Fruit fly (Drosophila melanogaster) whole organism, embryonic: ENCODE results near the gene CG17207.

ENCODE experiments used
- BEAF-32 ChIP-seq: fragments of 200-800 bp; sonication (Bioruptor generic); optimal IDR thresholded peaks from 3 replicates; lab custom pipeline; 2017; ENCODE audit warnings: missing biosample characterization, missing genetic modification characterization, mild to moderate bottlenecking, moderate library complexity, missing genetic modification reagents
- CG12219 ChIP-seq: fragments of 200-800 bp; sonication (Bioruptor generic); optimal IDR thresholded peaks from 3 replicates; lab custom pipeline; 2018; ENCODE audit warnings: missing biosample characterization, mild to moderate bottlenecking, missing genetic modification characterization
- CG12769 ChIP-seq: fragments of 200-800 bp; sonication (Bioruptor generic); optimal IDR thresholded peaks from 2 replicates; lab custom pipeline; 2019; ENCODE audit warnings: missing biosample characterization, mild to moderate bottlenecking, missing genetic modification characterization, moderate library complexity
- CG14860 ChIP-seq: fragments of 200-800 bp; sonication (Bioruptor generic); IDR thresholded peaks from 3 replicates; pipeline ENCODE4 v1.3.6; 2022; ENCODE audit warnings: missing biosample characterization, missing genetic modification characterization; ENCODE audit not compliant: partially characterized antibody
- CG15514 ChIP-seq: fragments of 200-800 bp; sonication (Bioruptor generic); optimal IDR thresholded peaks from 3 replicates; lab custom pipeline; 2017; ENCODE audit warnings: missing biosample characterization, missing genetic modification characterization, mild to moderate bottlenecking, moderate library complexity, missing genetic modification reagents
- CG15601 ChIP-seq: fragments of 200-800 bp; sonication (Bioruptor generic); optimal IDR thresholded peaks from 3 replicates; lab custom pipeline; 2019; ENCODE audit warnings: missing biosample characterization, mild to moderate bottlenecking, missing genetic modification characterization, moderate library complexity
- CG1602 ChIP-seq: fragments of 200-800 bp; sonication (Bioruptor generic); optimal IDR thresholded peaks from 3 replicates; lab custom pipeline; 2016; ENCODE audit warnings: missing biosample characterization, missing genetic modification characterization
- CG2116 ChIP-seq: fragments of 200-800 bp; sonication (Bioruptor generic); optimal IDR thresholded peaks from 3 replicates; lab custom pipeline; 2018; ENCODE audit warnings: missing biosample characterization, mild to moderate bottlenecking, missing genetic modification characterization
- CG2129 ChIP-seq: fragments of 200-800 bp; sonication (Bioruptor generic); IDR thresholded peaks from 2 replicates; pipeline ENCODE4 v1.3.6; 2022; ENCODE audit warnings: missing biosample characterization, missing genetic modification characterization; ENCODE audit not compliant: partially characterized antibody
- CG2678 ChIP-seq: fragments of 200-800 bp; sonication (Bioruptor generic); optimal IDR thresholded peaks from 3 replicates; lab custom pipeline; 2019; ENCODE audit warnings: missing biosample characterization, mild to moderate bottlenecking, missing genetic modification characterization, moderate library complexity
- CG32532 ChIP-seq: fragments of 200-800 bp; sonication (Bioruptor generic); IDR thresholded peaks from 2 replicates; pipeline ENCODE4 v1.3.6; 2022; ENCODE audit warnings: missing biosample characterization, missing genetic modification characterization
- CG43689 ChIP-seq: fragments of 200-800 bp; sonication (Bioruptor generic); IDR thresholded peaks from 2 replicates; pipeline ENCODE4 v1.3.6; 2022; ENCODE audit warnings: missing biosample characterization, missing genetic modification characterization
- CG5245 ChIP-seq: fragments of 200-800 bp; sonication (Bioruptor generic); optimal IDR thresholded peaks from 3 replicates; lab custom pipeline; 2016; ENCODE audit warnings: missing biosample characterization, missing genetic modification characterization
- CG7556 ChIP-seq: fragments of 200-800 bp; sonication (Bioruptor generic); optimal IDR thresholded peaks from 2 replicates; lab custom pipeline; 2017; ENCODE audit warnings: missing biosample characterization, mild to moderate bottlenecking, missing genetic modification characterization
- CG9609 ChIP-seq: fragments of 200-800 bp; sonication (Bioruptor generic); optimal IDR thresholded peaks from 3 replicates; lab custom pipeline; 2016; ENCODE audit warnings: missing biosample characterization, missing genetic modification characterization
- CG9797 ChIP-seq: fragments of 200-800 bp; sonication (Bioruptor generic); optimal IDR thresholded peaks from 3 replicates; lab custom pipeline; 2018; ENCODE audit warnings: missing biosample characterization, mild to moderate bottlenecking, missing genetic modification characterization
- Camta ChIP-seq: fragments of 200-800 bp; sonication (Bioruptor generic); optimal IDR thresholded peaks from 2 replicates; lab custom pipeline; 2016; ENCODE audit warnings: missing biosample characterization, missing genetic modification characterization
- Dp ChIP-seq: fragments of 200-800 bp; sonication (Bioruptor generic); optimal IDR thresholded peaks from 2 replicates; lab custom pipeline; 2018; ENCODE audit warnings: missing biosample characterization, mild to moderate bottlenecking, missing genetic modification characterization, moderate library complexity
- E2f2 ChIP-seq: fragments of 200-800 bp; sonication (Bioruptor generic); IDR thresholded peaks from 2 replicates; pipeline ENCODE4 v1.3.6; 2022; ENCODE audit warnings: missing biosample characterization, missing genetic modification characterization
- Fer1 ChIP-seq: fragments of 200-800 bp; sonication (Bioruptor generic); optimal IDR thresholded peaks from 2 replicates; lab custom pipeline; 2017; ENCODE audit warnings: missing biosample characterization, mild to moderate bottlenecking, missing genetic modification characterization
- HmgD ChIP-seq: fragments of 200-800 bp; sonication (Bioruptor generic); optimal IDR thresholded peaks from 3 replicates; lab custom pipeline; 2016; ENCODE audit warnings: missing biosample characterization, missing genetic modification characterization
- MESR4 ChIP-seq: fragments of 200-800 bp; sonication (Bioruptor generic); optimal IDR thresholded peaks from 2 replicates; lab custom pipeline; 2018; ENCODE audit warnings: missing biosample characterization, mild to moderate bottlenecking, missing genetic modification characterization, moderate library complexity
- Med ChIP-seq: fragments of 200-800 bp; sonication (Bioruptor generic); peaks from one replicate; lab custom pipeline; 2016; ENCODE audit warnings: missing biosample characterization, missing genetic modification characterization, mild to moderate bottlenecking, inconsistent platforms, moderate library complexity
- Sry-δ ChIP-seq: fragments of 200-800 bp; sonication (Bioruptor generic); optimal IDR thresholded peaks from 2 replicates; lab custom pipeline; 2016; ENCODE audit warnings: missing biosample characterization, missing genetic modification characterization
- Stat92E ChIP-seq, 3 experiments: fragments of >200 bp in 2 of 3; fragments of 200-800 bp in 1 of 3; sonication (Bioruptor generic) in 1 of 3; optimal IDR thresholded peaks; 2 replicates each; lab custom pipeline; 2017 to 2019; ENCODE audit warnings: missing biosample characterization in 3 of 3, missing genetic modification characterization in 3 of 3, mild to moderate bottlenecking in 1 of 3, moderate library complexity in 1 of 3
- bbx ChIP-seq: fragments of 200-800 bp; sonication (Bioruptor generic); IDR thresholded peaks from 2 replicates; pipeline ENCODE4 v1.3.6; 2022; ENCODE audit warnings: missing biosample characterization, missing genetic modification characterization; ENCODE audit not compliant: partially characterized antibody
- crc ChIP-seq: fragments of 200-800 bp; sonication (Bioruptor generic); optimal IDR thresholded peaks from 2 replicates; lab custom pipeline; 2016; ENCODE audit warnings: missing biosample characterization, missing genetic modification characterization
- croc ChIP-seq: fragments of 200-800 bp; sonication (Bioruptor generic); conservative IDR thresholded peaks from 3 replicates; pipeline ENCODE4 v1.3.6; 2022; ENCODE audit warnings: missing biosample characterization, missing genetic modification characterization
- dm ChIP-seq: fragments of 200-800 bp; sonication (Bioruptor generic); optimal IDR thresholded peaks from 3 replicates; lab custom pipeline; 2016; ENCODE audit warnings: missing biosample characterization, missing genetic modification characterization
- gcm2 ChIP-seq: fragments of 200-800 bp; sonication (Bioruptor generic); optimal IDR thresholded peaks from 2 replicates; lab custom pipeline; 2016; ENCODE audit warnings: missing biosample characterization, missing genetic modification characterization
- gsb-n ChIP-seq: fragments of 200-800 bp; sonication (Bioruptor generic); optimal IDR thresholded peaks from 3 replicates; lab custom pipeline; 2018; ENCODE audit warnings: missing biosample characterization, mild to moderate bottlenecking, missing genetic modification characterization
- hkb ChIP-seq, 2 experiments: fragments of 200-800 bp in 1 of 2; fragments of >200 bp in 1 of 2; sonication (Bioruptor generic) in 1 of 2; IDR thresholded peaks in 1 of 2; optimal IDR thresholded peaks in 1 of 2; 2 replicates each; pipeline versions ENCODE4 v1.3.6 to Lab custom; 2017 to 2022; ENCODE audit warnings: missing biosample characterization in 1 of 2, missing genetic modification characterization in 1 of 2
- jigr1 ChIP-seq: fragments of 200-800 bp; sonication (Bioruptor generic); IDR thresholded peaks from 3 replicates; pipeline ENCODE4 v1.3.6; 2022; ENCODE audit warnings: missing biosample characterization, missing genetic modification characterization
- kni ChIP-seq: fragments of 200-800 bp; sonication (Bioruptor generic); optimal IDR thresholded peaks from 3 replicates; lab custom pipeline; 2017; ENCODE audit warnings: mild to moderate bottlenecking, missing biosample characterization, missing genetic modification reagents, missing genetic modification characterization
- lilli ChIP-seq: fragments of 200-800 bp; sonication (Bioruptor generic); optimal IDR thresholded peaks from 3 replicates; lab custom pipeline; 2016; ENCODE audit warnings: missing biosample characterization, missing genetic modification characterization
- mld ChIP-seq: fragments of 200-800 bp; sonication (Bioruptor generic); IDR thresholded peaks from 3 replicates; pipeline ENCODE4 v1.3.6; 2022; ENCODE audit warnings: missing biosample characterization, missing genetic modification characterization; ENCODE audit not compliant: partially characterized antibody
- nau ChIP-seq: fragments of 200-800 bp; sonication (Bioruptor generic); optimal IDR thresholded peaks from 3 replicates; lab custom pipeline; 2017; ENCODE audit warnings: missing biosample characterization, mild to moderate bottlenecking, missing genetic modification characterization, missing genetic modification reagents
- nerfin-2 ChIP-seq: fragments of 200-800 bp; sonication (Bioruptor generic); IDR thresholded peaks from 2 replicates; pipeline ENCODE4 v1.3.6; 2022; ENCODE audit warnings: missing biosample characterization, missing genetic modification characterization; ENCODE audit not compliant: partially characterized antibody
- onecut ChIP-seq: fragments of 200-800 bp; sonication (Bioruptor generic); IDR thresholded peaks from 2 replicates; pipeline ENCODE4 v1.3.6; 2022; ENCODE audit warnings: missing biosample characterization, missing genetic modification characterization
- pan ChIP-seq, 4 experiments: fragments of >200 bp in 3 of 4; fragments of 200-800 bp in 1 of 4; sonication (Bioruptor generic) in 1 of 4; optimal IDR thresholded peaks in 3 of 4; IDR thresholded peaks in 1 of 4; 2 replicates each; pipeline versions ENCODE4 v1.3.6 to Lab custom; 2017 to 2022; ENCODE audit warnings: missing biosample characterization in 2 of 4, missing genetic modification characterization in 2 of 4, mixed read lengths in 1 of 4
- rib ChIP-seq: fragments of 200-800 bp; sonication (Bioruptor generic); IDR thresholded peaks from 2 replicates; pipeline ENCODE4 v1.3.6; 2022; ENCODE audit warnings: missing biosample characterization, missing genetic modification characterization
- sr ChIP-seq: fragments of 200-800 bp; sonication (Bioruptor generic); IDR thresholded peaks from 3 replicates; pipeline ENCODE4 v1.3.6; 2022; ENCODE audit warnings: missing biosample characterization, missing genetic modification characterization
- toy ChIP-seq: fragments of 200-800 bp; sonication (Bioruptor generic); IDR thresholded peaks from 2 replicates; pipeline ENCODE4 v1.3.6; 2022; ENCODE audit warnings: missing biosample characterization, missing genetic modification characterization
- twi ChIP-seq: fragments of 200-800 bp; optimal IDR thresholded peaks from 2 replicates; lab custom pipeline; 2019; ENCODE audit warnings: missing biosample characterization, mild to moderate bottlenecking, missing genetic modification characterization, moderate library complexity
- vnd ChIP-seq: fragments of 200-800 bp; sonication (Bioruptor generic); IDR thresholded peaks from 3 replicates; pipeline ENCODE4 v1.3.6; 2022; ENCODE audit warnings: missing biosample characterization, missing genetic modification characterization; ENCODE audit not compliant: partially characterized antibody
- yki ChIP-seq: fragments of >200 bp; optimal IDR thresholded peaks from 3 replicates; lab custom pipeline; 2018
- zen2 ChIP-seq: fragments of 200-800 bp; sonication (Bioruptor generic); IDR thresholded peaks from 3 replicates; pipeline ENCODE4 v1.3.6; 2022; ENCODE audit warnings: missing biosample characterization, missing genetic modification characterization; ENCODE audit not compliant: partially characterized antibody
- zf30C ChIP-seq: fragments of 200-800 bp; sonication (Bioruptor generic); optimal IDR thresholded peaks from 3 replicates; lab custom pipeline; 2018; ENCODE audit warnings: missing biosample characterization, mild to moderate bottlenecking, missing genetic modification characterization

Gene CG17207

DNA sequence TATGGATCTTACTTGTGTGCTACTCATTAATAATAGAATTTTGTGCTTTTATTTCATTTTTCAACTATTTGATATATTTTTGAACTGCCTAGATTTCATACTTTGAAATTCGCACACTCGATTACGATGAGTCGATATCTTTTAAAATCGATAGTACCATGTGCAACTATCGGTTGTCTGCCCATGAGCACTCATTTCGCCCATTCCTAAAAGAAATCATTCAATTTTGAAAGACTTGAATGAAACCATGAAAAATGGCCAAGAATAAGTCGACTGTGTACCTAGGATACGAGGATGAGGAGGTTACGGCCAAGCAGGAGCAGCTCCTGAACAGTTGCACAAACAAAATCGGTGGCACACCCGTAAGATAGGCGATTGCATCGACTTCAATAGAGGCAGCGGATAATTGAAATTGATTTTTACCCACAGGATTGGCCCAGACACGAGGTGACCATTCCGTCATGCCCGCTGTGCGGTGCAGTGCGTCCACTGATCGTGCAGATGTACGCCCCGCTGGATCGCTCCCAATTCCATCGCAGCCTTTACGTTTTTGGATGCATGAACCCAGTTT is 17.5 kb upstream of the CG17207 start, which contains the start of gene trus (continued):
- TF ChIP-seq CG15514 (GFP tag; lab: Kevin White, UChicago) (peak; percentile 46), zen2 (GFP tag; lab: Robert Waterston, UW) (peak; percentile 85), CG9797 (GFP tag; lab: Kevin White, UChicago) (no peak), sr (GFP tag; lab: Robert Waterston, UW) (no peak), crc (GFP tag; lab: Kevin White, UChicago) (no peak), E2f2 (peak; percentile 91), Med (peak; percentile 35), Fer1 (GFP tag; lab: Kevin White, UChicago) (peak; percentile 13), Camta (GFP tag; lab: Kevin White, UChicago) (no peak), Dp (GFP tag; lab: Kevin White, UChicago) (peak; percentile 87), yki (lab: Kevin White, UChicago) (no peak), CG15601 (tag; lab: Kevin White, UChicago) (peak; percentile 89), croc (GFP tag; lab: Robert Waterston, UW) (no peak), CG9609 (GFP tag; lab: Kevin White, UChicago) (no peak), lilli (GFP tag; lab: Kevin White, UChicago) (no peak), Stat92E (GFP tag; optimal IDR thresholded peaks at IDR 0.05; lab: Kevin White, UChicago) (peak in 1 of 3 experiments; percentile 9), CG2116 (GFP tag; lab: Kevin White, UChicago) (peak; percentile 79), BEAF-32 (peak; percentile 83), nau (no peak), CG1602 (GFP tag; lab: Kevin White, UChicago) (no peak), twi (no peak), MESR4 (GFP tag; lab: Kevin White, UChicago) (peak; percentile 79), pan (optimal IDR thresholded peaks at IDR 0.05; lab: Kevin White, UChicago) (no peak), pan (GFP tag; optimal IDR thresholded peaks at IDR 0.05 in 1 of 2, IDR thresholded peaks at IDR 0.05 in 1 of 2) (no peak), hkb (optimal IDR thresholded peaks at IDR 0.05; lab: Kevin White, UChicago) (no peak), hkb (GFP tag; IDR thresholded peaks at IDR 0.05; lab: Robert Waterston, UW) (no peak), gcm2 (GFP tag; lab: Kevin White, UChicago) (no peak), mld (GFP tag; lab: Robert Waterston, UW) (0 out of 3 replicates have a peak, but pooled peaks have one; percentile 52), dm (GFP tag; lab: Kevin White, UChicago) (peak; percentile 11), vnd (GFP tag; lab: Robert Waterston, UW) (peak; percentile 76), onecut (GFP tag; lab: Robert Waterston, UW) (peak; percentile 90), kni (GFP tag; lab: Kevin White, UChicago) (no peak), zf30C (no peak), CG2678 (tag; lab: Kevin White, UChicago) (no peak), jigr1 (GFP tag; lab: Robert Waterston, UW) (no peak), rib (GFP tag; lab: Robert Waterston, UW) (0 out of 2 replicates have a peak, but pooled peaks have one; percentile 8), CG5245 (GFP tag; lab: Kevin White, UChicago) (no peak), Sry-δ (peak; percentile 89), CG12769 (tag; lab: Kevin White, UChicago) (no peak), CG2129 (GFP tag; lab: Robert Waterston, UW) (peak; percentile 78), CG7556 (no peak), CG12219 (GFP tag; lab: Kevin White, UChicago) (no peak), bbx (peak; percentile 93), HmgD (no peak), CG14860 (GFP tag; lab: Robert Waterston, UW) (peak; percentile 76), CG32532 (no peak), CG43689 (GFP tag; lab: Robert Waterston, UW) (no peak), nerfin-2 (GFP tag; lab: Robert Waterston, UW) (peak; percentile 69), toy (GFP tag; lab: Robert Waterston, UW) (no peak), gsb-n (no peak)
